Worm (Caenorhabditis elegans) whole organism, young adult: ENCODE results near the gene hlh-6.
A peak's percentile ranks its signal among the peaks of the same experiment; 100 is the strongest.

ENCODE experiments used
- B0019.2 ChIP-seq: fragments of 200-800 bp; sonication (Bioruptor generic); conservative IDR thresholded peaks from 2 replicates; pipeline ENCODE4 v1.3.6; 2022; ENCODE audit warnings: missing genetic modification reagents, missing genetic modification characterization, missing compliant biosample characterization
- F23B12.7 ChIP-seq: sonication (generic microtip); optimal IDR thresholded peaks from 2 replicates; lab custom pipeline; 2017; ENCODE audit warnings: missing genetic modification characterization, mild to moderate bottlenecking, missing compliant biosample characterization, antibody characterized with exemption, moderate library complexity; ENCODE audit not compliant: insufficient read depth
- F33H1.4 ChIP-seq: fragments of 200-800 bp; sonication (Bioruptor generic); IDR thresholded peaks from 2 replicates; pipeline ENCODE4 v1.3.6; 2022; ENCODE audit warnings: missing genetic modification reagents, missing genetic modification characterization, missing compliant biosample characterization
- F49E8.2 ChIP-seq: sonication (generic microtip); optimal IDR thresholded peaks from 3 replicates; lab custom pipeline; 2017; ENCODE audit warnings: missing genetic modification characterization, mild to moderate bottlenecking, missing compliant biosample characterization, antibody characterized with exemption, moderate library complexity; ENCODE audit not compliant: insufficient read depth
- F57C9.4 ChIP-seq: sonication (generic microtip); optimal IDR thresholded peaks from 2 replicates; lab custom pipeline; 2017; ENCODE audit warnings: mild to moderate bottlenecking, missing genetic modification characterization, missing compliant biosample characterization
- K12H6.12 ChIP-seq: fragments of 200-800 bp; sonication (Bioruptor generic); optimal IDR thresholded peaks from 2 replicates; lab custom pipeline; 2018; ENCODE audit warnings: mild to moderate bottlenecking, missing genetic modification characterization, missing compliant biosample characterization
- T26A5.8 ChIP-seq: sonication (generic microtip); optimal IDR thresholded peaks from 2 replicates; lab custom pipeline; 2016; ENCODE audit warnings: missing genetic modification characterization, missing compliant biosample characterization
- Y53F4B.3 ChIP-seq: fragments of 200-800 bp; sonication (Bioruptor generic); IDR thresholded peaks from 2 replicates; pipeline ENCODE4 v1.3.6; 2022; ENCODE audit warnings: missing genetic modification reagents, missing genetic modification characterization, missing compliant biosample characterization
- Y53G8AR.9 ChIP-seq: fragments of 200-800 bp; sonication (Bioruptor generic); conservative IDR thresholded peaks from 2 replicates; pipeline ENCODE4 v1.3.6; 2022; ENCODE audit warnings: missing genetic modification reagents, missing genetic modification characterization, missing compliant biosample characterization
- Y56A3A.18 ChIP-seq: fragments of 200-800 bp; sonication (Bioruptor generic); IDR thresholded peaks from 2 replicates; pipeline ENCODE4 v1.3.6; 2022; ENCODE audit warnings: missing genetic modification reagents, missing genetic modification characterization, missing compliant biosample characterization
- Y95B8A.8 ChIP-seq: fragments of 200-800 bp; sonication (Bioruptor generic); IDR thresholded peaks from 2 replicates; pipeline ENCODE4 v1.3.6; 2022; ENCODE audit warnings: missing genetic modification reagents, missing genetic modification characterization, missing compliant biosample characterization
- akir-1 ChIP-seq: fragments of 200-800 bp; sonication (Bioruptor generic); optimal IDR thresholded peaks from 2 replicates; lab custom pipeline; 2018; ENCODE audit warnings: mild to moderate bottlenecking, missing genetic modification characterization, moderate library complexity, missing compliant biosample characterization
- ama-1 ChIP-seq, 3 experiments: fragments of 150-350 bp in 1 of 3; sonication (generic microtip) in 2 of 3; optimal IDR thresholded peaks; 2 replicates each; lab custom pipeline; 2014 to 2018; ENCODE audit warnings: missing biosample characterization in 2 of 3, missing genetic modification characterization in 2 of 3, missing genetic modification reagents in 2 of 3
- athp-1 ChIP-seq: sonication (generic microtip); optimal IDR thresholded peaks from 2 replicates; lab custom pipeline; 2017; ENCODE audit warnings: mild to moderate bottlenecking, missing genetic modification characterization, missing compliant biosample characterization
- cebp-1 ChIP-seq, 2 experiments: fragments of 200-800 bp in 1 of 2; sonication (Bioruptor generic) in 1 of 2; sonication (generic microtip) in 1 of 2; IDR thresholded peaks in 1 of 2; optimal IDR thresholded peaks in 1 of 2; 2 replicates each; pipeline versions ENCODE4 v1.3.6 to Lab custom; 2017 to 2022; ENCODE audit warnings: missing compliant biosample characterization in 2 of 2, missing genetic modification characterization in 2 of 2, mild to moderate bottlenecking in 1 of 2, missing genetic modification reagents in 1 of 2, moderate library complexity in 1 of 2
- cebp-2 ChIP-seq: fragments of 200-800 bp; sonication (Bioruptor generic); IDR thresholded peaks from 2 replicates; pipeline ENCODE4 v1.3.6; 2022; ENCODE audit warnings: missing genetic modification characterization, missing compliant biosample characterization
- ceh-40 ChIP-seq: fragments of 200-800 bp; sonication (Bioruptor generic); IDR thresholded peaks from 2 replicates; pipeline ENCODE4 v1.3.6; 2022; ENCODE audit warnings: missing genetic modification characterization, missing compliant biosample characterization
- ceh-79 ChIP-seq: sonication (generic microtip); optimal IDR thresholded peaks from 2 replicates; lab custom pipeline; 2017; ENCODE audit warnings: mild to moderate bottlenecking, missing genetic modification characterization, missing compliant biosample characterization
- dox-1 ChIP-seq: fragments of 200-800 bp; sonication (Bioruptor generic); IDR thresholded peaks from 2 replicates; pipeline ENCODE4 v1.3.6; 2022; ENCODE audit warnings: missing genetic modification reagents, missing genetic modification characterization, missing compliant biosample characterization
- dpff-1 ChIP-seq: sonication (generic microtip); optimal IDR thresholded peaks from 2 replicates; lab custom pipeline; 2017; ENCODE audit warnings: mild to moderate bottlenecking, missing genetic modification characterization, missing compliant biosample characterization
- dpl-1 ChIP-seq: fragments of 150-350 bp; optimal IDR thresholded peaks from 2 replicates; lab custom pipeline; 2014; ENCODE audit warnings: missing biosample characterization, missing genetic modification reagents, missing genetic modification characterization
- efl-1 ChIP-seq: fragments of 150-350 bp; optimal IDR thresholded peaks from 2 replicates; lab custom pipeline; 2014; ENCODE audit warnings: missing biosample characterization, missing genetic modification reagents, missing genetic modification characterization
- egrh-3 ChIP-seq: fragments of 200-800 bp; sonication (Bioruptor generic); IDR thresholded peaks from 2 replicates; pipeline ENCODE4 v1.3.6; 2022; ENCODE audit warnings: missing genetic modification reagents, missing genetic modification characterization, missing compliant biosample characterization
- him-1 ChIP-seq: sonication (generic microtip); optimal IDR thresholded peaks from 2 replicates; lab custom pipeline; 2016; ENCODE audit warnings: missing genotype, missing genetic modification reagents, missing genetic modification characterization, missing compliant biosample characterization
- let-526 ChIP-seq: fragments of 200-800 bp; sonication (Bioruptor generic); IDR thresholded peaks from 2 replicates; pipeline ENCODE4 v1.3.6; 2022; ENCODE audit warnings: missing genetic modification reagents, missing genetic modification characterization, missing compliant biosample characterization
- lin-35 ChIP-seq, 3 experiments: fragments of 150-350 bp in 2 of 3; sonication (generic microtip) in 1 of 3; optimal IDR thresholded peaks; 2 replicates each; lab custom pipeline; 2014 to 2018; ENCODE audit warnings: missing biosample characterization in 3 of 3, missing genetic modification characterization in 3 of 3, missing genetic modification reagents in 3 of 3
- lsy-27 ChIP-seq: sonication (generic microtip); optimal IDR thresholded peaks from 2 replicates; lab custom pipeline; 2017; ENCODE audit warnings: missing genetic modification characterization, mild to moderate bottlenecking, missing compliant biosample characterization, antibody characterized with exemption, missing genotype, borderline replicate concordance; ENCODE audit not compliant: insufficient read depth
- mcd-1 ChIP-seq: fragments of 200-800 bp; sonication (Bioruptor generic); IDR thresholded peaks from 2 replicates; pipeline ENCODE4 v1.3.6; 2022; ENCODE audit warnings: missing genetic modification reagents, missing genetic modification characterization, missing compliant biosample characterization
- mel-28 ChIP-seq: sonication (generic microtip); optimal IDR thresholded peaks from 2 replicates; lab custom pipeline; 2016; ENCODE audit warnings: borderline replicate concordance, mild to moderate bottlenecking, missing genetic modification characterization, missing compliant biosample characterization
- mxl-1 ChIP-seq: sonication (generic microtip); optimal IDR thresholded peaks from 2 replicates; lab custom pipeline; 2016; ENCODE audit warnings: missing genetic modification characterization, missing compliant biosample characterization
- nfyb-1 ChIP-seq: fragments of 200-800 bp; sonication (Bioruptor generic); IDR thresholded peaks from 2 replicates; pipeline ENCODE4 v1.3.6; 2022; ENCODE audit warnings: missing genetic modification reagents, missing genetic modification characterization, missing compliant biosample characterization
- nhr-27 ChIP-seq: fragments of 200-800 bp; sonication (Bioruptor generic); optimal IDR thresholded peaks from 2 replicates; lab custom pipeline; 2018; ENCODE audit warnings: mild to moderate bottlenecking, missing genetic modification characterization, moderate library complexity, missing compliant biosample characterization
- nhr-90 ChIP-seq: sonication (generic microtip); optimal IDR thresholded peaks from 2 replicates; lab custom pipeline; 2016; ENCODE audit warnings: missing genotype, mild to moderate bottlenecking, missing genetic modification characterization, missing compliant biosample characterization
- pbrm-1 ChIP-seq: fragments of 200-800 bp; sonication (Bioruptor generic); IDR thresholded peaks from 2 replicates; pipeline ENCODE4 v1.3.6; 2022; ENCODE audit warnings: missing genetic modification reagents, missing genetic modification characterization, missing compliant biosample characterization
- pha-4 ChIP-seq: fragments of 150-350 bp; sonication (generic microtip); optimal IDR thresholded peaks from 2 replicates; lab custom pipeline; 2014; ENCODE audit warnings: missing biosample characterization, missing genetic modification reagents, missing genetic modification characterization
- snpc-1.1 ChIP-seq: sonication (generic microtip); optimal IDR thresholded peaks from 2 replicates; lab custom pipeline; 2017; ENCODE audit warnings: missing genetic modification characterization, mild to moderate bottlenecking, missing compliant biosample characterization, antibody characterized with exemption, moderate library complexity, missing genotype, missing genetic modification reagents; ENCODE audit not compliant: insufficient read depth
- tbp1 ChIP-seq: fragments of 200-800 bp; sonication (Bioruptor generic); optimal IDR thresholded peaks from 2 replicates; lab custom pipeline; 2018; ENCODE audit warnings: mild to moderate bottlenecking, missing genetic modification characterization, missing compliant biosample characterization
- tlf-1 ChIP-seq: fragments of 200-800 bp; sonication (Bioruptor generic); optimal IDR thresholded peaks from 2 replicates; lab custom pipeline; 2018; ENCODE audit warnings: mild to moderate bottlenecking, missing genetic modification characterization, missing compliant biosample characterization
- ztf-3 ChIP-seq: fragments of 200-800 bp; sonication (Bioruptor generic); optimal IDR thresholded peaks from 2 replicates; lab custom pipeline; 2018; ENCODE audit warnings: mild to moderate bottlenecking, missing genetic modification characterization, missing compliant biosample characterization

hlh-6 gene

ce11 chrII:9617039-9617901 lies 2.6 kb upstream of the hlh-6 start, which contains the start of gene hal-3 (continued):
- TF ChIP-seq ama-1 (optimal IDR thresholded peaks at IDR 0.05; lab: Kevin White, UChicago) (peak; percentile 77), ama-1 (GFP tag; optimal IDR thresholded peaks at IDR 0.05; lab: Kevin White, UChicago) (no peak), pha-4 (tag; lab: Kevin White, UChicago) (no peak), let-526 (GFP tag; lab: Robert Waterston, UW) (no peak), mcd-1 (GFP tag; lab: Robert Waterston, UW) (0 out of 2 replicates have a peak, but pooled peaks have one; percentile 16), ceh-79 (peak; percentile 46), F49E8.2 (no peak), T26A5.8 (peak; percentile 1), tlf-1 (peak; percentile 21), F57C9.4 (tag; lab: Kevin White, UChicago) (no peak), athp-1 (tag; lab: Kevin White, UChicago) (no peak), nfyb-1 (GFP tag; lab: Robert Waterston, UW) (0 out of 2 replicates have a peak, but pooled peaks have one; percentile 35), him-1 (tag; lab: Kevin White, UChicago) (peak; percentile 23), Y53G8AR.9 (GFP tag; lab: Robert Waterston, UW) (peak; percentile 73; the same call in 1 of the 2 replicates), Y56A3A.18 (GFP tag; lab: Robert Waterston, UW) (no peak), dpl-1 (GFP tag; lab: Kevin White, UChicago) (no peak), akir-1 (GFP tag; lab: Kevin White, UChicago) (no peak), nhr-27 (tag; lab: Kevin White, UChicago) (no peak), lsy-27 (tag; lab: Kevin White, UChicago) (no peak), F23B12.7 (no peak), mxl-1 (no peak), egrh-3 (GFP tag; lab: Robert Waterston, UW) (no peak), ztf-3 (no peak), F33H1.4 (GFP tag; lab: Robert Waterston, UW) (no peak), snpc-1.1 (tag; lab: Kevin White, UChicago) (no peak), Y95B8A.8 (GFP tag; lab: Robert Waterston, UW) (0 out of 2 replicates have a peak, but pooled peaks have one; percentile 52), nhr-90 (peak; percentile 24), dox-1 (GFP tag; lab: Robert Waterston, UW) (no peak), pbrm-1 (GFP tag; lab: Robert Waterston, UW) (no peak; the same call in 1 of the 2 replicates), ceh-40 (GFP tag; lab: Robert Waterston, UW) (no peak), lin-35 (GFP tag; optimal IDR thresholded peaks at IDR 0.05; lab: Kevin White, UChicago) (no peak), efl-1 (no peak), mel-28 (no peak), Y53F4B.3 (GFP tag; lab: Robert Waterston, UW) (no peak), cebp-2 (GFP tag; lab: Robert Waterston, UW) (0 out of 2 replicates have a peak, but pooled peaks have one; percentile 59), cebp-1 (GFP tag; IDR thresholded peaks at IDR 0.05; lab: Robert Waterston, UW) (no peak), cebp-1 (tag; optimal IDR thresholded peaks at IDR 0.05; lab: Kevin White, UChicago) (peak; percentile 61), B0019.2 (GFP tag; lab: Robert Waterston, UW) (no peak), tbp1 (peak; percentile 20), K12H6.12 (tag; lab: Kevin White, UChicago) (no peak), dpff-1 (tag; lab: Kevin White, UChicago) (peak; percentile 55)
